Fruit fly (Drosophila melanogaster): ENCODE measurements around the gene CG5966.

- TF ChIP-seq usp (GFP tag; optimal IDR thresholded peaks at IDR 0.05) (no peak), CG8478 (optimal IDR thresholded peaks at IDR 0.05) (no peak)
These were observed 44.2 kb downstream of the CG5966 start for dm6 chrX:6032826-6033225.
